Fruit fly (Drosophila melanogaster) whole organism, prepupa: ENCODE measurements around the gene CG3823.

ENCODE experiments used
- CG10631 ChIP-seq: fragments of 200-800 bp; sonication (Bioruptor generic); optimal IDR thresholded peaks from 2 replicates; lab custom pipeline; 2016; ENCODE audit warnings: missing biosample characterization, missing genetic modification characterization
- CG10669 ChIP-seq: fragments of 200-800 bp; sonication (Bioruptor generic); optimal IDR thresholded peaks from 3 replicates; lab custom pipeline; 2018; ENCODE audit warnings: missing biosample characterization, mild to moderate bottlenecking, missing genetic modification characterization, moderate library complexity
- CG11294 ChIP-seq: fragments of 200-800 bp; sonication (Bioruptor generic); IDR thresholded peaks from 2 replicates; pipeline ENCODE4 v1.3.6; 2022; ENCODE audit warnings: missing biosample characterization, missing genetic modification characterization
- CG11762 ChIP-seq: fragments of 200-800 bp; sonication (Bioruptor generic); optimal IDR thresholded peaks from 3 replicates; lab custom pipeline; 2016; ENCODE audit warnings: missing biosample characterization, missing genetic modification characterization; ENCODE audit not compliant: insufficient read depth
- CG11902 ChIP-seq: fragments of 200-800 bp; sonication (Bioruptor generic); optimal IDR thresholded peaks from 3 replicates; lab custom pipeline; 2016; ENCODE audit warnings: missing biosample characterization, missing genetic modification characterization
- CG1621 ChIP-seq: fragments of 200-800 bp; sonication (Bioruptor generic); optimal IDR thresholded peaks from 3 replicates; lab custom pipeline; 2018; ENCODE audit warnings: missing biosample characterization, mild to moderate bottlenecking, missing genetic modification characterization
- CG3032 ChIP-seq: fragments of 200-800 bp; optimal IDR thresholded peaks from 2 replicates; lab custom pipeline; 2019; ENCODE audit warnings: missing biosample characterization, mild to moderate bottlenecking, missing genetic modification characterization, moderate library complexity
- CG31627 ChIP-seq: fragments of 200-800 bp; sonication (Bioruptor generic); optimal IDR thresholded peaks from 3 replicates; lab custom pipeline; 2016; ENCODE audit warnings: missing biosample characterization, missing genetic modification characterization
- CG34406 ChIP-seq: fragments of 200-800 bp; sonication (Bioruptor generic); optimal IDR thresholded peaks from 3 replicates; lab custom pipeline; 2016; ENCODE audit warnings: missing biosample characterization, missing genetic modification characterization
- CG3919 ChIP-seq: fragments of 200-800 bp; sonication (Bioruptor generic); optimal IDR thresholded peaks from 3 replicates; lab custom pipeline; 2016; ENCODE audit warnings: missing biosample characterization, missing genetic modification characterization
- CG4318 ChIP-seq: fragments of 200-800 bp; sonication (Bioruptor generic); optimal IDR thresholded peaks from 3 replicates; lab custom pipeline; 2017; ENCODE audit warnings: missing biosample characterization, mild to moderate bottlenecking, missing genetic modification characterization
- CG6163 ChIP-seq: fragments of 200-800 bp; sonication (Bioruptor generic); IDR thresholded peaks from 3 replicates; pipeline ENCODE4 v1.3.6; 2022; ENCODE audit warnings: missing biosample characterization, missing genetic modification characterization
- CG6276 ChIP-seq: fragments of 200-800 bp; sonication (Bioruptor generic); optimal IDR thresholded peaks from 2 replicates; lab custom pipeline; 2017; ENCODE audit warnings: missing biosample characterization, mild to moderate bottlenecking, missing genetic modification characterization
- CG6792 ChIP-seq: fragments of 200-800 bp; sonication (Bioruptor generic); optimal IDR thresholded peaks from 3 replicates; lab custom pipeline; 2016; ENCODE audit warnings: missing biosample characterization, missing genetic modification characterization
- CG6854 ChIP-seq: fragments of 200-800 bp; sonication (Bioruptor generic); optimal IDR thresholded peaks from 2 replicates; lab custom pipeline; 2017; ENCODE audit warnings: missing biosample characterization, mild to moderate bottlenecking, missing genetic modification characterization
- CG7368 ChIP-seq: fragments of 200-800 bp; sonication (Bioruptor generic); optimal IDR thresholded peaks from 3 replicates; lab custom pipeline; 2016; ENCODE audit warnings: missing biosample characterization, missing genetic modification characterization
- CG8119 ChIP-seq: fragments of 200-800 bp; sonication (Bioruptor generic); IDR thresholded peaks from 3 replicates; pipeline ENCODE4 v1.3.6; 2022; ENCODE audit warnings: missing biosample characterization, missing genetic modification characterization
- CG8319 ChIP-seq: fragments of 200-800 bp; sonication (Bioruptor generic); optimal IDR thresholded peaks from 3 replicates; lab custom pipeline; 2016; ENCODE audit warnings: missing biosample characterization, missing genetic modification characterization
- CG8632 ChIP-seq: fragments of 200-800 bp; sonication (Bioruptor generic); optimal IDR thresholded peaks from 3 replicates; lab custom pipeline; 2016; ENCODE audit warnings: missing biosample characterization, missing genetic modification characterization
- CG9139 ChIP-seq: fragments of 200-800 bp; sonication (Bioruptor generic); optimal IDR thresholded peaks from 3 replicates; lab custom pipeline; 2017; ENCODE audit warnings: missing biosample characterization, mild to moderate bottlenecking, missing genetic modification characterization
- Eip93F ChIP-seq: fragments of 200-800 bp; sonication (Bioruptor generic); optimal IDR thresholded peaks from 2 replicates; lab custom pipeline; 2016; ENCODE audit warnings: missing biosample characterization, mild to moderate bottlenecking, missing genetic modification characterization
- Ets96B ChIP-seq: fragments of 200-800 bp; optimal IDR thresholded peaks from 2 replicates; lab custom pipeline; 2019; ENCODE audit warnings: missing biosample characterization, mild to moderate bottlenecking, missing genetic modification characterization, moderate library complexity
- Hr38 ChIP-seq: sonication (Bioruptor generic); optimal IDR thresholded peaks from 2 replicates; lab custom pipeline; 2016; ENCODE audit warnings: missing biosample characterization, missing genetic modification characterization
- Hr39 ChIP-seq: fragments of 200-800 bp; sonication (Bioruptor generic); optimal IDR thresholded peaks from 2 replicates; lab custom pipeline; 2016; ENCODE audit warnings: missing biosample characterization, missing genetic modification characterization
- Lpt ChIP-seq: fragments of 200-800 bp; sonication (Bioruptor generic); optimal IDR thresholded peaks from 3 replicates; lab custom pipeline; 2016; ENCODE audit warnings: missing biosample characterization, missing genetic modification characterization
- Met ChIP-seq: fragments of 200-800 bp; sonication (Bioruptor generic); optimal IDR thresholded peaks from 3 replicates; lab custom pipeline; 2016; ENCODE audit warnings: missing biosample characterization, missing genetic modification characterization
- Smox ChIP-seq: fragments of 200-800 bp; sonication (Bioruptor generic); optimal IDR thresholded peaks from 3 replicates; lab custom pipeline; 2016; ENCODE audit warnings: missing biosample characterization, missing genetic modification characterization
- Sox102F ChIP-seq: fragments of 200-800 bp; sonication (Bioruptor generic); optimal IDR thresholded peaks from 2 replicates; lab custom pipeline; 2016; ENCODE audit warnings: missing biosample characterization, mild to moderate bottlenecking, missing genetic modification characterization
- Sox14 ChIP-seq: fragments of 200-800 bp; sonication (Bioruptor generic); optimal IDR thresholded peaks from 3 replicates; lab custom pipeline; 2016; ENCODE audit warnings: missing biosample characterization, missing genetic modification characterization
- Sox15 ChIP-seq: fragments of 200-800 bp; sonication (Bioruptor generic); optimal IDR thresholded peaks from 3 replicates; lab custom pipeline; 2016; ENCODE audit warnings: missing biosample characterization, missing genetic modification characterization
- achi ChIP-seq: fragments of 200-800 bp; sonication (Bioruptor generic); optimal IDR thresholded peaks from 3 replicates; lab custom pipeline; 2016; ENCODE audit warnings: missing biosample characterization, missing genetic modification characterization
- acj6 ChIP-seq: fragments of 200-800 bp; sonication (Bioruptor generic); optimal IDR thresholded peaks from 3 replicates; lab custom pipeline; 2016; ENCODE audit warnings: missing biosample characterization, missing genetic modification characterization
- cyc ChIP-seq: fragments of 200-800 bp; sonication (Bioruptor generic); optimal IDR thresholded peaks from 3 replicates; lab custom pipeline; 2016; ENCODE audit warnings: missing biosample characterization, missing genetic modification characterization
- dac ChIP-seq: fragments of 200-800 bp; sonication (Bioruptor generic); optimal IDR thresholded peaks from 2 replicates; lab custom pipeline; 2017; ENCODE audit warnings: missing biosample characterization, mild to moderate bottlenecking, missing genetic modification characterization
- esn ChIP-seq: fragments of 200-800 bp; sonication (Bioruptor generic); optimal IDR thresholded peaks from 2 replicates; lab custom pipeline; 2016; ENCODE audit warnings: missing biosample characterization, mild to moderate bottlenecking, missing genetic modification characterization, moderate library complexity
- fd59A ChIP-seq: fragments of 200-800 bp; sonication (Bioruptor generic); optimal IDR thresholded peaks from 2 replicates; lab custom pipeline; 2017; ENCODE audit warnings: missing biosample characterization, mild to moderate bottlenecking, missing genetic modification characterization, missing genetic modification reagents
- fkh ChIP-seq: fragments of 200-800 bp; sonication (Bioruptor generic); optimal IDR thresholded peaks from 3 replicates; lab custom pipeline; 2017; ENCODE audit warnings: missing biosample characterization, mild to moderate bottlenecking, missing genetic modification characterization, moderate library complexity
- net ChIP-seq: fragments of 200-800 bp; sonication (Bioruptor generic); optimal IDR thresholded peaks from 3 replicates; lab custom pipeline; 2016; ENCODE audit warnings: missing biosample characterization, missing genetic modification characterization
- pdm3 ChIP-seq: fragments of 200-800 bp; sonication (Bioruptor generic); optimal IDR thresholded peaks from 3 replicates; lab custom pipeline; 2016; ENCODE audit warnings: missing biosample characterization, missing genetic modification characterization
- salr ChIP-seq, 2 experiments: fragments of 200-800 bp; sonication (Bioruptor generic); optimal IDR thresholded peaks; 3 replicates each; lab custom pipeline; 2016 to 2018; ENCODE audit warnings: missing biosample characterization in 2 of 2, missing genetic modification characterization in 2 of 2, mild to moderate bottlenecking in 1 of 2
- spab ChIP-seq: fragments of 200-800 bp; sonication (Bioruptor generic); optimal IDR thresholded peaks from 2 replicates; lab custom pipeline; 2017; ENCODE audit warnings: missing biosample characterization, mild to moderate bottlenecking, missing genetic modification characterization, missing genetic modification reagents
- svp ChIP-seq: fragments of 200-800 bp; sonication (Bioruptor generic); peaks from one replicate; lab custom pipeline; 2016; ENCODE audit warnings: missing biosample characterization, missing genetic modification characterization
- topi ChIP-seq: fragments of 200-800 bp; sonication (Bioruptor generic); optimal IDR thresholded peaks from 3 replicates; lab custom pipeline; 2016; ENCODE audit warnings: missing biosample characterization, missing genetic modification characterization
- vri ChIP-seq: fragments of 200-800 bp; sonication (Bioruptor generic); optimal IDR thresholded peaks from 3 replicates; lab custom pipeline; 2016; ENCODE audit warnings: missing biosample characterization, mild to moderate bottlenecking, missing genetic modification characterization

CG3823 gene

dm6 chrX:6330369-6330949, 26.7 kb downstream of the CG3823 start, which contains the start of gene CG42240 (continued):
- TF ChIP-seq Sox15, result peak; percentile 82
- TF ChIP-seq fkh (GFP tag; lab: Kevin White, UChicago), result peak; percentile 5
- peak; percentile 95 for TF ChIP-seq Sox102F
- TF ChIP-seq CG7368 (GFP tag; lab: Kevin White, UChicago), result peak; percentile 91
- TF ChIP-seq Ets96B (tag; lab: Kevin White, UChicago), result peak; percentile 92
- peak; percentile 92 for TF ChIP-seq CG10631 (GFP tag; lab: Kevin White, UChicago)
- no peak for TF ChIP-seq Hr38 (GFP tag; lab: Kevin White, UChicago)
- TF ChIP-seq CG3919 (GFP tag; lab: Kevin White, UChicago), result peak; percentile 95
- peak; percentile 88 for TF ChIP-seq CG31627 (GFP tag; lab: Kevin White, UChicago)
- peak; percentile 94 for TF ChIP-seq CG10669 (GFP tag; lab: Kevin White, UChicago)
- peak; percentile 94 for TF ChIP-seq CG8632 (GFP tag; lab: Kevin White, UChicago)
- peak; percentile 95 for TF ChIP-seq CG6792
- peak; percentile 94 for TF ChIP-seq Smox (GFP tag; lab: Kevin White, UChicago)
- TF ChIP-seq Met, result peak; percentile 95
- peak; percentile 81 for TF ChIP-seq CG8319 (GFP tag; lab: Kevin White, UChicago)
- TF ChIP-seq dac (GFP tag; lab: Kevin White, UChicago), result peak; percentile 90
- peak; percentile 88 for TF ChIP-seq Hr39 (GFP tag; lab: Kevin White, UChicago)
- TF ChIP-seq salr (GFP tag; optimal IDR thresholded peaks at IDR 0.05; lab: Kevin White, UChicago), result peak; percentile 75 to 96
- TF ChIP-seq CG6276 (GFP tag; lab: Kevin White, UChicago), result peak; percentile 97
- peak; percentile 93 for TF ChIP-seq fd59A (GFP tag; lab: Kevin White, UChicago)

- TF ChIP-seq cyc (GFP tag; lab: Kevin White, UChicago) (no peak), net (GFP tag; lab: Kevin White, UChicago) (peak; percentile 30), fd59A (GFP tag; lab: Kevin White, UChicago) (peak; percentile 26), Eip93F (no peak), dac (GFP tag; lab: Kevin White, UChicago) (peak; percentile 34), Lpt (GFP tag; lab: Kevin White, UChicago) (peak; percentile 41), CG6854 (GFP tag; lab: Kevin White, UChicago) (no peak), Hr39 (GFP tag; lab: Kevin White, UChicago) (peak; percentile 28), Smox (GFP tag; lab: Kevin White, UChicago) (peak; percentile 29), acj6 (GFP tag; lab: Kevin White, UChicago) (peak; percentile 14), CG8319 (GFP tag; lab: Kevin White, UChicago) (peak; percentile 9), CG9139 (no peak), CG6276 (GFP tag; lab: Kevin White, UChicago) (peak; percentile 20), CG31627 (GFP tag; lab: Kevin White, UChicago) (no peak), CG34406 (GFP tag; lab: Kevin White, UChicago) (peak; percentile 2), spab (GFP tag; lab: Kevin White, UChicago) (peak; percentile 39), vri (GFP tag; lab: Kevin White, UChicago) (no peak), Sox15 (no peak), CG10669 (GFP tag; lab: Kevin White, UChicago) (peak; percentile 14), fkh (GFP tag; lab: Kevin White, UChicago) (no peak), svp (GFP tag; lab: Kevin White, UChicago) (peak; percentile 86), CG11294 (GFP tag; lab: Robert Waterston, UW) (no peak), CG11902 (no peak), topi (GFP tag; lab: Kevin White, UChicago) (peak; percentile 21), pdm3 (GFP tag; lab: Kevin White, UChicago) (peak; percentile 48), CG4318 (peak; percentile 14), salr (GFP tag; optimal IDR thresholded peaks at IDR 0.05; lab: Kevin White, UChicago) (peak; percentile 22 to 31), CG3919 (GFP tag; lab: Kevin White, UChicago) (peak; percentile 35), CG11762 (GFP tag; lab: Kevin White, UChicago) (peak; percentile 20), CG1621 (tag; lab: Kevin White, UChicago) (no peak), CG7368 (GFP tag; lab: Kevin White, UChicago) (no peak), CG8119 (GFP tag; lab: Robert Waterston, UW) (0 out of 3 replicates have a peak, but pooled peaks have one; percentile 17), CG10631 (GFP tag; lab: Kevin White, UChicago) (peak; percentile 20), Sox14 (GFP tag; lab: Kevin White, UChicago) (peak; percentile 5), CG6163 (GFP tag; lab: Robert Waterston, UW) (0 out of 3 replicates have a peak, but pooled peaks have one; percentile 21), CG3032 (tag; lab: Kevin White, UChicago) (no peak), achi (GFP tag; lab: Kevin White, UChicago) (peak; percentile 26), Ets96B (tag; lab: Kevin White, UChicago) (peak; percentile 18), CG8632 (GFP tag; lab: Kevin White, UChicago) (no peak), esn (GFP tag; lab: Kevin White, UChicago) (peak; percentile 23)
Observed at dm6 chrX:6332988-6333719, 29.4 kb downstream of the CG3823 start.
